Fruit fly (Drosophila melanogaster) whole organism, embryonic: ENCODE results near the gene Pex14.
A peak's percentile ranks its signal among the peaks of the same experiment; 100 is the strongest.

Source experiments
- ATbp ChIP-seq: fragments of 200-800 bp; sonication (Bioruptor generic); optimal IDR thresholded peaks from 2 replicates; lab custom pipeline; 2017; ENCODE audit warnings: missing biosample characterization, mild to moderate bottlenecking, missing genetic modification characterization, missing genetic modification reagents
- CG10267 ChIP-seq: fragments of 200-800 bp; sonication (Bioruptor generic); optimal IDR thresholded peaks from 2 replicates; lab custom pipeline; 2018; ENCODE audit warnings: missing biosample characterization, mild to moderate bottlenecking, missing genetic modification characterization, moderate library complexity
- CG10274 ChIP-seq: fragments of 200-800 bp; sonication (Bioruptor generic); optimal IDR thresholded peaks from 3 replicates; lab custom pipeline; 2017; ENCODE audit warnings: missing biosample characterization, mild to moderate bottlenecking, missing genetic modification characterization
- CG10654 ChIP-seq: fragments of 200-800 bp; sonication (Bioruptor generic); optimal IDR thresholded peaks from 2 replicates; lab custom pipeline; 2016; ENCODE audit warnings: missing biosample characterization, missing genetic modification characterization
- CG11093 ChIP-seq: fragments of 200-800 bp; sonication (Bioruptor generic); IDR thresholded peaks from 3 replicates; pipeline ENCODE4 v1.3.6; 2022; ENCODE audit warnings: missing biosample characterization, missing genetic modification characterization
- CG12155 ChIP-seq: fragments of 200-800 bp; sonication (Bioruptor generic); optimal IDR thresholded peaks from 3 replicates; lab custom pipeline; 2016; ENCODE audit warnings: missing biosample characterization, missing genetic modification characterization
- CG13123 ChIP-seq: fragments of 200-800 bp; sonication (Bioruptor generic); optimal IDR thresholded peaks from 2 replicates; lab custom pipeline; 2016; ENCODE audit warnings: missing biosample characterization, missing genetic modification characterization
- CG13424 ChIP-seq: fragments of 200-800 bp; sonication (Bioruptor generic); optimal IDR thresholded peaks from 2 replicates; lab custom pipeline; 2019; ENCODE audit warnings: missing biosample characterization, mild to moderate bottlenecking, missing genetic modification characterization, moderate library complexity
- CG14860 ChIP-seq: fragments of 200-800 bp; sonication (Bioruptor generic); IDR thresholded peaks from 3 replicates; pipeline ENCODE4 v1.3.6; 2022; ENCODE audit warnings: missing biosample characterization, missing genetic modification characterization; ENCODE audit not compliant: partially characterized antibody
- CG15601 ChIP-seq: fragments of 200-800 bp; sonication (Bioruptor generic); optimal IDR thresholded peaks from 3 replicates; lab custom pipeline; 2019; ENCODE audit warnings: missing biosample characterization, mild to moderate bottlenecking, missing genetic modification characterization, moderate library complexity
- CG17568 ChIP-seq: fragments of 200-800 bp; sonication (Bioruptor generic); optimal IDR thresholded peaks from 2 replicates; lab custom pipeline; 2018; ENCODE audit warnings: missing biosample characterization, mild to moderate bottlenecking, missing genetic modification characterization, moderate library complexity
- CG18262 ChIP-seq: fragments of 200-800 bp; optimal IDR thresholded peaks from 3 replicates; lab custom pipeline; 2019; ENCODE audit warnings: missing biosample characterization, mild to moderate bottlenecking, missing genetic modification characterization, moderate library complexity
- CG18764 ChIP-seq: fragments of 200-800 bp; sonication (Bioruptor generic); optimal IDR thresholded peaks from 3 replicates; lab custom pipeline; 2016; ENCODE audit warnings: missing biosample characterization, missing genetic modification characterization
- CG2120 ChIP-seq: fragments of 200-800 bp; sonication (Bioruptor generic); optimal IDR thresholded peaks from 3 replicates; lab custom pipeline; 2016; ENCODE audit warnings: missing biosample characterization, missing genetic modification characterization
- CG31365 ChIP-seq: fragments of 200-800 bp; sonication (Bioruptor generic); optimal IDR thresholded peaks from 2 replicates; lab custom pipeline; 2018; ENCODE audit warnings: missing biosample characterization, mild to moderate bottlenecking, missing genetic modification characterization
- CG32532 ChIP-seq: fragments of 200-800 bp; sonication (Bioruptor generic); IDR thresholded peaks from 2 replicates; pipeline ENCODE4 v1.3.6; 2022; ENCODE audit warnings: missing biosample characterization, missing genetic modification characterization
- CG32772 ChIP-seq: fragments of 200-800 bp; sonication (Bioruptor generic); IDR thresholded peaks from 2 replicates; pipeline ENCODE4 v1.3.6; 2022; ENCODE audit warnings: missing biosample characterization, missing genetic modification characterization
- CG4360 ChIP-seq: fragments of 200-800 bp; sonication (Bioruptor generic); IDR thresholded peaks from 2 replicates; pipeline ENCODE4 v1.3.6; 2022; ENCODE audit warnings: missing biosample characterization, missing genetic modification characterization
- CG4424 ChIP-seq: fragments of 200-800 bp; sonication (Bioruptor generic); optimal IDR thresholded peaks from 3 replicates; lab custom pipeline; 2016; ENCODE audit warnings: missing biosample characterization, missing genetic modification characterization
- CG8944 ChIP-seq: fragments of 200-800 bp; sonication (Bioruptor generic); optimal IDR thresholded peaks from 3 replicates; lab custom pipeline; 2016; ENCODE audit warnings: missing biosample characterization, missing genetic modification characterization
- CG9437 ChIP-seq: fragments of 200-800 bp; sonication (Bioruptor generic); optimal IDR thresholded peaks from 2 replicates; lab custom pipeline; 2018; ENCODE audit warnings: missing biosample characterization, mild to moderate bottlenecking, missing genetic modification characterization
- CG9727 ChIP-seq: fragments of 200-800 bp; sonication (Bioruptor generic); optimal IDR thresholded peaks from 3 replicates; lab custom pipeline; 2017; ENCODE audit warnings: missing biosample characterization, mild to moderate bottlenecking, missing genetic modification characterization
- CTCF ChIP-seq: fragments of 200-800 bp; sonication (Bioruptor generic); optimal IDR thresholded peaks from 2 replicates; lab custom pipeline; 2017; ENCODE audit warnings: missing biosample characterization, mild to moderate bottlenecking, missing genetic modification characterization, moderate library complexity
- Dp ChIP-seq: fragments of 200-800 bp; sonication (Bioruptor generic); optimal IDR thresholded peaks from 2 replicates; lab custom pipeline; 2018; ENCODE audit warnings: missing biosample characterization, mild to moderate bottlenecking, missing genetic modification characterization, moderate library complexity
- E2f2 ChIP-seq: fragments of 200-800 bp; sonication (Bioruptor generic); IDR thresholded peaks from 2 replicates; pipeline ENCODE4 v1.3.6; 2022; ENCODE audit warnings: missing biosample characterization, missing genetic modification characterization
- Ets97D ChIP-seq: fragments of 200-800 bp; sonication (Bioruptor generic); optimal IDR thresholded peaks from 3 replicates; lab custom pipeline; 2016; ENCODE audit warnings: missing biosample characterization, missing genetic modification characterization
- Fer3 ChIP-seq: fragments of 200-800 bp; sonication (Bioruptor generic); optimal IDR thresholded peaks from 2 replicates; lab custom pipeline; 2018; ENCODE audit warnings: missing biosample characterization, mild to moderate bottlenecking, missing genetic modification characterization, moderate library complexity
- Hmx ChIP-seq: fragments of 200-800 bp; sonication (Bioruptor generic); optimal IDR thresholded peaks from 2 replicates; lab custom pipeline; 2016; ENCODE audit warnings: missing biosample characterization, missing genetic modification characterization
- Myb ChIP-seq: fragments of 200-800 bp; sonication (Bioruptor generic); optimal IDR thresholded peaks from 2 replicates; lab custom pipeline; 2016; ENCODE audit warnings: missing biosample characterization, missing genetic modification characterization
- Nf-YA ChIP-seq: fragments of 200-800 bp; sonication (Bioruptor generic); IDR thresholded peaks from 2 replicates; pipeline ENCODE4 v1.3.6; 2022; ENCODE audit warnings: missing biosample characterization, missing genetic modification characterization
- Nf-YC ChIP-seq: fragments of 200-800 bp; optimal IDR thresholded peaks from 3 replicates; lab custom pipeline; 2019; ENCODE audit warnings: missing biosample characterization, mild to moderate bottlenecking, missing genetic modification characterization, moderate library complexity
- Opbp ChIP-seq: fragments of 200-800 bp; sonication (Bioruptor generic); IDR thresholded peaks from 3 replicates; pipeline ENCODE4 v1.3.6; 2022; ENCODE audit warnings: missing biosample characterization, missing genetic modification characterization; ENCODE audit not compliant: partially characterized antibody
- Pdp1 ChIP-seq, 2 experiments: fragments of 200-800 bp; sonication (Bioruptor generic); optimal IDR thresholded peaks; 3 replicates each; lab custom pipeline; 2016; ENCODE audit warnings: missing biosample characterization in 2 of 2, missing genetic modification characterization in 2 of 2, mild to moderate bottlenecking in 1 of 2, moderate library complexity in 1 of 2
- Rfx ChIP-seq: fragments of 200-800 bp; sonication (Bioruptor generic); IDR thresholded peaks from 2 replicates; pipeline ENCODE4 v1.3.6; 2022; ENCODE audit warnings: missing biosample characterization, missing genetic modification characterization
- Six4 ChIP-seq: fragments of 200-800 bp; sonication (Bioruptor generic); optimal IDR thresholded peaks from 2 replicates; lab custom pipeline; 2016; ENCODE audit warnings: missing biosample characterization, missing genetic modification characterization
- Sry-δ ChIP-seq: fragments of 200-800 bp; sonication (Bioruptor generic); optimal IDR thresholded peaks from 2 replicates; lab custom pipeline; 2016; ENCODE audit warnings: missing biosample characterization, missing genetic modification characterization
- Vsx1 ChIP-seq: fragments of 200-800 bp; sonication (Bioruptor generic); optimal IDR thresholded peaks from 2 replicates; lab custom pipeline; 2017; ENCODE audit warnings: missing biosample characterization, mild to moderate bottlenecking, missing genetic modification characterization, missing genetic modification reagents
- danr ChIP-seq: fragments of 200-800 bp; sonication (Bioruptor generic); IDR thresholded peaks from 2 replicates; pipeline ENCODE4 v1.3.6; 2022; ENCODE audit warnings: missing biosample characterization, missing genetic modification characterization
- ewg ChIP-seq: fragments of 200-800 bp; sonication (Bioruptor generic); optimal IDR thresholded peaks from 3 replicates; lab custom pipeline; 2017; ENCODE audit warnings: mild to moderate bottlenecking, missing biosample characterization, missing genetic modification reagents, missing genetic modification characterization
- h ChIP-seq: fragments of >200 bp; optimal IDR thresholded peaks from 2 replicates; lab custom pipeline; 2017
- her ChIP-seq: fragments of 200-800 bp; sonication (Bioruptor generic); optimal IDR thresholded peaks from 2 replicates; lab custom pipeline; 2016; ENCODE audit warnings: missing biosample characterization, missing genetic modification characterization
- kah ChIP-seq: fragments of 200-800 bp; sonication (Bioruptor generic); optimal IDR thresholded peaks from 2 replicates; lab custom pipeline; 2018; ENCODE audit warnings: missing biosample characterization, mild to moderate bottlenecking, missing genetic modification characterization
- phol ChIP-seq: fragments of 200-800 bp; sonication (Bioruptor generic); optimal IDR thresholded peaks from 3 replicates; lab custom pipeline; 2018; ENCODE audit warnings: missing biosample characterization, mild to moderate bottlenecking, missing genetic modification characterization, moderate library complexity
- rib ChIP-seq: fragments of 200-800 bp; sonication (Bioruptor generic); IDR thresholded peaks from 2 replicates; pipeline ENCODE4 v1.3.6; 2022; ENCODE audit warnings: missing biosample characterization, missing genetic modification characterization
- schlank ChIP-seq: fragments of 200-800 bp; sonication (Bioruptor generic); optimal IDR thresholded peaks from 2 replicates; lab custom pipeline; 2018; ENCODE audit warnings: missing biosample characterization, mild to moderate bottlenecking, missing genetic modification characterization
- slp2 ChIP-seq: fragments of 200-800 bp; sonication (Bioruptor generic); optimal IDR thresholded peaks from 2 replicates; lab custom pipeline; 2016; ENCODE audit warnings: missing biosample characterization, missing genetic modification characterization
- stc ChIP-seq: fragments of 200-800 bp; sonication (Bioruptor generic); IDR thresholded peaks from 2 replicates; pipeline ENCODE4 v1.3.6; 2022; ENCODE audit warnings: missing biosample characterization, missing genetic modification characterization
- stwl ChIP-seq: fragments of 200-800 bp; sonication (Bioruptor generic); optimal IDR thresholded peaks from 3 replicates; lab custom pipeline; 2018; ENCODE audit warnings: missing biosample characterization, mild to moderate bottlenecking, missing genetic modification characterization, moderate library complexity
- sug ChIP-seq: fragments of 200-800 bp; optimal IDR thresholded peaks from 2 replicates; lab custom pipeline; 2019; ENCODE audit warnings: missing biosample characterization, mild to moderate bottlenecking, missing genetic modification characterization, moderate library complexity

The Pex14 gene

dm6 chr3L:20809088-20809999 lies 30.7 kb downstream of the Pex14 start, which contains the start of the genes CG3634 and HIPP1 (continued):
- TF ChIP-seq ewg (GFP tag; lab: Kevin White, UChicago) (no peak), Ets97D (peak; percentile 45), Dp (GFP tag; lab: Kevin White, UChicago) (peak; percentile 35), sug (tag; lab: Kevin White, UChicago) (no peak), CG12155 (GFP tag; lab: Kevin White, UChicago) (peak; percentile 8), CG10267 (tag; lab: Kevin White, UChicago) (peak; percentile 57), CTCF (GFP tag; lab: Kevin White, UChicago) (peak; percentile 2), phol (tag; lab: Kevin White, UChicago) (peak; percentile 97), CG11093 (GFP tag; lab: Robert Waterston, UW) (no peak), CG4424 (no peak), Fer3 (tag; lab: Kevin White, UChicago) (no peak), Nf-YA (GFP tag; lab: Robert Waterston, UW) (no peak), CG14860 (peak; percentile 42; the same call in 2 of the 3 replicates), Sry-δ (GFP tag; lab: Kevin White, UChicago) (peak; percentile 80), her (GFP tag; lab: Kevin White, UChicago) (no peak), CG15601 (tag; lab: Kevin White, UChicago) (no peak), CG31365 (no peak), Hmx (GFP tag; lab: Kevin White, UChicago) (no peak), E2f2 (GFP tag; lab: Robert Waterston, UW) (peak; percentile 50; the same call in 1 of the 2 replicates), CG9727 (peak; percentile 17), CG18262 (no peak), CG13424 (tag; lab: Kevin White, UChicago) (peak; percentile 1), stwl (tag; lab: Kevin White, UChicago) (peak; percentile 9), Rfx (GFP tag; lab: Robert Waterston, UW) (no peak), CG4360 (no peak), CG10654 (GFP tag; lab: Kevin White, UChicago) (no peak), CG32772 (GFP tag; lab: Robert Waterston, UW) (peak; percentile 44; the same call in 1 of the 2 replicates), stc (GFP tag; lab: Robert Waterston, UW) (no peak), Opbp (GFP tag; lab: Robert Waterston, UW) (0 out of 3 replicates have a peak, but pooled peaks have one; percentile 24), Six4 (no peak), danr (GFP tag; lab: Robert Waterston, UW) (no peak), CG8944 (GFP tag; lab: Kevin White, UChicago) (no peak), Nf-YC (tag; lab: Kevin White, UChicago) (peak; percentile 76), rib (GFP tag; lab: Robert Waterston, UW) (0 out of 2 replicates have a peak, but pooled peaks have one; percentile 23), Pdp1 (GFP tag; optimal IDR thresholded peaks at IDR 0.05; lab: Kevin White, UChicago) (no peak), kah (GFP tag; lab: Kevin White, UChicago) (no peak), CG10274 (GFP tag; lab: Kevin White, UChicago) (no peak), CG32532 (GFP tag; lab: Robert Waterston, UW) (no peak), ATbp (GFP tag; lab: Kevin White, UChicago) (no peak), schlank (no peak), slp2 (GFP tag; lab: Kevin White, UChicago) (no peak), CG18764 (GFP tag; lab: Kevin White, UChicago) (no peak), CG2120 (peak; percentile 36), Vsx1 (GFP tag; lab: Kevin White, UChicago) (no peak), CG13123 (no peak), Myb (peak; percentile 9), CG9437 (GFP tag; lab: Kevin White, UChicago) (peak; percentile 39), CG17568 (GFP tag; lab: Kevin White, UChicago) (no peak), h (lab: Kevin White, UChicago) (no peak)
